Worm (Caenorhabditis elegans): ENCODE measurements around the gene Y43F8C.7.
A peak's percentile ranks its signal among the peaks of the same experiment; 100 is the strongest.

Y43F8C.7 gene

ce11 chrV:19632948-19633347 lies 10.9 kb downstream of the Y43F8C.7 start:
- TF ChIP-seq T22C8.4 (GFP tag; IDR thresholded peaks at IDR 0.05) (peak; percentile 91), ref-1 (GFP tag; conservative IDR thresholded peaks at IDR 0.05) (no peak)

ce11 chrV:19632546-19632945 lies 11.3 kb downstream of the Y43F8C.7 start, which contains the start of gene Y43F8C.5:
Y43F8C.5 (minus strand) TSS chrV:19632646.
- TF ChIP-seq T22C8.4 (GFP tag; IDR thresholded peaks at IDR 0.05) (no peak), klf-2 (GFP tag; conservative IDR thresholded peaks at IDR 0.05) (no peak), flt-1 (GFP tag; IDR thresholded peaks at IDR 0.05) (no peak)

ce11 chrV:19630569-19630968 lies 13.3 kb downstream of the Y43F8C.7 start:
- no peak for TF ChIP-seq cog-1 (tag; optimal IDR thresholded peaks at IDR 0.05)
- TF ChIP-seq klf-2 (GFP tag; conservative IDR thresholded peaks at IDR 0.05) = no peak
- TF ChIP-seq flt-1 (GFP tag; IDR thresholded peaks at IDR 0.05) = no peak
- TF ChIP-seq T22C8.4 (GFP tag; IDR thresholded peaks at IDR 0.05) = peak; percentile 93
- no peak for TF ChIP-seq tab-1 (GFP tag; IDR thresholded peaks at IDR 0.05)

DNA sequence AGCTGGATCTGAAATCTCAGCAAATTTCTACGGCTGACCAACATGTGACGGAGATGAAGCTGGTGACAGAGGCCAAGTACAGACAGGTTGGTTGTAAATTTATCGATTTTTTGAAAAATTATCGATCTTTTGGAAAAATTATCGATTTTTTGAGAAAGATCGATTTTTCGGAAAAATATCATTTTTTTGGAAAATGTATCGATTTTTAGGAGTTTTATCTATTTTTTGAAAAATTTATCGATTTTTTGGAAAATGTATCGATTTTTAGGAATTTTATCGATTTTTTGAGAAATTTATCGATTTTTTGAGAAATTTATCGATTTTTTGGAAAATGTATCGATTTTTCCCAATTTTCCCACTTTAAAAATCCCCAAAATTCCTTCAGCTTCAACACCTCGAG lies 13.9 kb downstream of the Y43F8C.7 start:
- TF ChIP-seq ztf-29 (GFP tag; IDR thresholded peaks at IDR 0.05) (no peak), klf-2 (GFP tag; conservative IDR thresholded peaks at IDR 0.05) (peak; percentile 17; the same call in 1 of the 2 replicates), T22C8.4 (GFP tag; IDR thresholded peaks at IDR 0.05) (peak; percentile 99)

- no peak for TF ChIP-seq med-1 (GFP tag; optimal IDR thresholded peaks at IDR 0.05; ENCODE audit: insufficient read depth)
- no peak for TF ChIP-seq klf-2 (GFP tag; conservative IDR thresholded peaks at IDR 0.05)
- no peak for TF ChIP-seq ztf-29 (GFP tag; IDR thresholded peaks at IDR 0.05)
- TF ChIP-seq flt-1 (GFP tag; IDR thresholded peaks at IDR 0.05) = no peak
- no peak for TF ChIP-seq T22C8.4 (GFP tag; IDR thresholded peaks at IDR 0.05)
- no peak for TF ChIP-seq cog-1 (tag; optimal IDR thresholded peaks at IDR 0.05)
- no peak; the same call in 1 of the 2 replicates for TF ChIP-seq tab-1 (GFP tag; IDR thresholded peaks at IDR 0.05)
- no peak for TF ChIP-seq ztf-23 (GFP tag; IDR thresholded peaks at IDR 0.05)
- no peak for TF ChIP-seq ref-1 (GFP tag; conservative IDR thresholded peaks at IDR 0.05)
Observed at ce11 chrV:19629544-19629943, 14.3 kb downstream of the Y43F8C.7 start.

DNA sequence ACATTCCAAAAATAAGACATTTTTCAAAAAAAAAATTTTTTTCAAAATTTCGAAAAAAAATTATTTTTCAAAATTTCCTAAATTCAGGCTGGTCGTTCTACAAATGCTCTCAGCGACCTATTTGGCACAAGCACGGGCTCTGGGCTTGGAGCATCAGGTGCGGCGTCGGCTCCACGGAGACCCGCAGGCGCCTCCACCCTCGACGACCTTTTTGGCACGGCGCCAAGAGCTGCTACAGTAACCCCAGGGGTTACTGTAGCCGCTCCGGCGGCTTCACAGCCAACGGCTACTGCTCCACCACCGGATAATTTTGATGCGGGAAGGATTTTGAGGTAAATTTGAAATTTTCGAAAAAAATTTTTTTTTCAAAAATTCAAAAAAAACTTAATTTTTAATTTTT lies 18.1 kb downstream of the Y43F8C.7 start:
- no peak for TF ChIP-seq ztf-23 (GFP tag; IDR thresholded peaks at IDR 0.05)
- no peak for TF ChIP-seq ztf-29 (GFP tag; IDR thresholded peaks at IDR 0.05)
- TF ChIP-seq tab-1 (GFP tag; IDR thresholded peaks at IDR 0.05) = no peak
- TF ChIP-seq flt-1 (GFP tag; IDR thresholded peaks at IDR 0.05) = no peak
- no peak for TF ChIP-seq ref-1 (GFP tag; conservative IDR thresholded peaks at IDR 0.05)
- no peak for TF ChIP-seq klf-2 (GFP tag; conservative IDR thresholded peaks at IDR 0.05)
- TF ChIP-seq T22C8.4 (GFP tag; IDR thresholded peaks at IDR 0.05) = no peak
- no peak for TF ChIP-seq med-1 (GFP tag; optimal IDR thresholded peaks at IDR 0.05; ENCODE audit: insufficient read depth)
- no peak for TF ChIP-seq cog-1 (tag; optimal IDR thresholded peaks at IDR 0.05)

DNA sequence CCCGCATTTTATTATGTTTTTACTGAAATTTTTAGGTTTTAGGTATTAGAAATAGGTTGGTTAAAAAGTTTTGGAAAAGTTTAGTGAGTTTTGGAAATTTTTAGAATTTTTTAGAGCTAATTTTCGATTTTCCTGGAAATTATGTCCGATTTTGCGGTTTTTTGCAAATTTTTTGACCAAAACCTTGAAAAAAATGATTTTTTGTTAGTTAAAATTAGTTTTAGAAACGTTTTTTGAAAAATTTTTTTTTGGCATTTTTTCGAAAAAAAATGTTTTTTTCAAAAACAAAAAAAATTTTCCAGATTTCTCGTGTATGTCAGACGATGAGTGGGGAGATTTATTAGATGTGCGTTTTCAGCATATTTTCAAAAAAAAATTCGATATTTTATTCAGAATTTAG lies 19.1 kb downstream of the Y43F8C.7 start, which contains the start of gene dyf-19:
dyf-19 (plus strand) TSS at position 301 of the 400 bp plus-strand sequence.
- TF ChIP-seq klf-2 (GFP tag; conservative IDR thresholded peaks at IDR 0.05) (no peak), ztf-29 (GFP tag; IDR thresholded peaks at IDR 0.05) (no peak), tab-1 (GFP tag; IDR thresholded peaks at IDR 0.05) (no peak), ztf-23 (GFP tag; IDR thresholded peaks at IDR 0.05) (no peak), flt-1 (GFP tag; IDR thresholded peaks at IDR 0.05) (no peak), med-1 (GFP tag; optimal IDR thresholded peaks at IDR 0.05; ENCODE audit: insufficient read depth) (no peak), T22C8.4 (GFP tag; IDR thresholded peaks at IDR 0.05) (no peak), cog-1 (tag; optimal IDR thresholded peaks at IDR 0.05) (no peak), ref-1 (GFP tag; conservative IDR thresholded peaks at IDR 0.05) (no peak)

DNA sequence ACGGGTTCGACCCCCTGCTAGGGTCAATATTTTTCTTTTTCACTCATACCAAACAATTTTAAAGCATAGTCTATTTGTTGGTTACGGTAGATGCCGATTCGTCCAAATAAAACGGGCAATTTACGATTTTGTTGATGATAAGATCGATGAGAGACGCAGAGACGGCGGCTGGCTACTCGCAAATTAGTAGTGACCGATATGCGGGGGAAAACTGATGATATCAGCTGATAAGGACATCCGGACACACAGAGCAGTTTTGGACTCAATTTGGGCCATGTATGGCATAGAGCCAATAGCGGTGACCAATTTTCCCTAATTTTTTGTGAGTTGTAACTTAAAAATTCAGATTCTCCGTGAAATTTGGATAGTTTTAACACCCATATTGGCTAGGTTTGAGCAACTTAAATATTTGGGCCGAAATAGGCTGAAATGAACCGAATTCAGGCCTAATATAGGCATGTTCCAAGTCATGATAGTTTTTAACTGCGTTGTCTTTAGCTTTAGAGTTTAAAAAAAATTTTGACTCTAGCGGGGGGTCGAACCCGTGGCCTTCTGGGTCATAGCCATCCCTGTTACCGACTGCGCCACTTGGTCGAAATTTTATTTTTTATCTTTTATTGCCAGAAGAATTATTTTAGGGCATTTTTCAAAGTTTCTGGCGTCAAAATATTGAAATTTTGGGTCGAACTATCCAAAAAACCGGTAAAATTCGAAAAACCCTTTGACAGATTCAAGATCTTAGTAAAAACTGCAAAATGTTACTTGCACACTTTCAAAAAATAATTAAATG lies 20.1 kb downstream of the Y43F8C.7 start:
- no peak for TF ChIP-seq T22C8.4 (GFP tag; IDR thresholded peaks at IDR 0.05)
- TF ChIP-seq ztf-29 (GFP tag; IDR thresholded peaks at IDR 0.05) = no peak
- TF ChIP-seq cog-1 (tag; optimal IDR thresholded peaks at IDR 0.05) = no peak
- TF ChIP-seq klf-2 (GFP tag; conservative IDR thresholded peaks at IDR 0.05) = no peak
- TF ChIP-seq tab-1 (GFP tag; IDR thresholded peaks at IDR 0.05) = no peak
- TF ChIP-seq ztf-23 (GFP tag; IDR thresholded peaks at IDR 0.05) = no peak
- no peak for TF ChIP-seq med-1 (GFP tag; optimal IDR thresholded peaks at IDR 0.05; ENCODE audit: insufficient read depth)
- no peak for TF ChIP-seq ref-1 (GFP tag; conservative IDR thresholded peaks at IDR 0.05)
- TF ChIP-seq flt-1 (GFP tag; IDR thresholded peaks at IDR 0.05) = no peak

DNA sequence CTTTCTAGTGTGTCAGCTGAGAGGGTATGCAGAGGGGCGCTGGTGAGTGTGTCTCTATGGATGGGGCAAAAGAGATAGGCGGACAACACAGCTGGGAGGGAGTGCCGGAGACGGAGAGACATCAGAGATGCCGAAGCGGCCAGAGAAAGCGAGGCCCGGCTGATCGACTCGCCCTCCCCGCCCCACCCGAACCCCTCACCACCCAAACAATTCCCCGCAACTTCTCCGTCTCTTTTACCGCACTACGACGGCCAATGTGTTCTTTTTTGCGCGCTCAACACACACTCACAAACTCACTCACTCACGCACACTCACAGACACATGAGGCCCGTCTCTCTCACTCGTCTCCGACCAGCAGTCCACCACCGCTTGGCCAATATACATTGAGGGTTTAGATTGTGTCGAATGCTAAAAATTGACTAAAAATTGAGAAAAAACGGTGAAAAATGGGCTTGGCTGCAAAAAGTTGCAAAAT lies 21.4 kb downstream of the Y43F8C.7 start, which contains the start of gene Y43F8C.3:
Y43F8C.3 (minus strand) TSS at position 187 of the 475 bp plus-strand sequence.
- TF ChIP-seq ref-1 (GFP tag; conservative IDR thresholded peaks at IDR 0.05) = no peak
- TF ChIP-seq med-1 (GFP tag; optimal IDR thresholded peaks at IDR 0.05; ENCODE audit: insufficient read depth) = no peak
- no peak for TF ChIP-seq T22C8.4 (GFP tag; IDR thresholded peaks at IDR 0.05)
- no peak for TF ChIP-seq cog-1 (tag; optimal IDR thresholded peaks at IDR 0.05)
- TF ChIP-seq tab-1 (GFP tag; IDR thresholded peaks at IDR 0.05) = no peak
- TF ChIP-seq flt-1 (GFP tag; IDR thresholded peaks at IDR 0.05) = peak; percentile 52; the same call in 1 of the 2 replicates
- TF ChIP-seq klf-2 (GFP tag; conservative IDR thresholded peaks at IDR 0.05) = no peak
- TF ChIP-seq ztf-29 (GFP tag; IDR thresholded peaks at IDR 0.05) = no peak

- TF ChIP-seq cog-1 (tag; optimal IDR thresholded peaks at IDR 0.05) = no peak
- TF ChIP-seq ztf-23 (GFP tag; IDR thresholded peaks at IDR 0.05) = 0 out of 2 replicates have a peak, but pooled peaks have one; percentile 15
Observed at ce11 chrV:19620098-19620497, 23.7 kb downstream of the Y43F8C.7 start.

Measured in whole organism, midembryonic.